Worm (Caenorhabditis elegans) whole organism, early embryonic: ENCODE data around the gene atg-10.

Source experiments
- B0310.2 ChIP-seq: sonication (generic microtip); optimal IDR thresholded peaks from 2 replicates; lab custom pipeline; 2016; ENCODE audit warnings: mild to moderate bottlenecking, missing genetic modification characterization, missing compliant biosample characterization
- F13C5.2 ChIP-seq: sonication (generic microtip); optimal IDR thresholded peaks from 2 replicates; lab custom pipeline; 2017; ENCODE audit warnings: mild to moderate bottlenecking, missing genetic modification characterization, inconsistent platforms, missing compliant biosample characterization
- ama-1 ChIP-seq: fragments of 150-350 bp; optimal IDR thresholded peaks from 2 replicates; lab custom pipeline; 2014

DNA sequence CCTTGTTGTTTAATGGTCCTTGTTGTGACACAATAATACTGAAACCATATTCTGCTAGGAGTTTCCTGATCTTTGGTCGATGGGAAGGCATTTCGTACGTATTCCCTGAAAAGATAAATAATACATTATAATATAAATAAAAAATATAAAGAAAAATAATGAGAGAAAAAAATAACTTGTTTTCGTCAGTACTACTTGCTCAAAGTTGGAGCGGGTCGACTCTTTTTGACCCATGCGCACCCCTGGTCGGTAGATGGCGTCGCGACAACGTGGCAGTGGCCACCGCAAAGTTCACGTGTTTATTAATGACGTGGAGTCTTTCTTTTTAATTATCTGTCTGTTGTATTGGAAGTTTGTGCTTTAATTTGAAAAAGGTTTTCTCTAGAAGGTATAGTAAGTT, 36.8 kb downstream of the atg-10 start, which contains the start of gene C34C6.10:
- TF ChIP-seq B0310.2 (tag; lab: Kevin White, UChicago) = no peak
- TF ChIP-seq F13C5.2 = no peak
- TF ChIP-seq ama-1 = no peak
